Worm (Caenorhabditis elegans) whole organism, early embryonic: ENCODE measurements around the gene gsp-2.

ENCODE experiments used
- B0310.2 ChIP-seq: sonication (generic microtip); optimal IDR thresholded peaks from 2 replicates; lab custom pipeline; 2016; ENCODE audit warnings: mild to moderate bottlenecking, missing genetic modification characterization, missing compliant biosample characterization
- F13C5.2 ChIP-seq: sonication (generic microtip); optimal IDR thresholded peaks from 2 replicates; lab custom pipeline; 2017; ENCODE audit warnings: mild to moderate bottlenecking, missing genetic modification characterization, inconsistent platforms, missing compliant biosample characterization
- aly-1 ChIP-seq: sonication (generic microtip); optimal IDR thresholded peaks from 2 replicates; lab custom pipeline; 2016; ENCODE audit warnings: missing genetic modification characterization, missing compliant biosample characterization
- ama-1 ChIP-seq: fragments of 150-350 bp; optimal IDR thresholded peaks from 2 replicates; lab custom pipeline; 2014
- ceh-13 ChIP-seq: fragments of 200-800 bp; sonication (Bioruptor generic); optimal IDR thresholded peaks from 2 replicates; lab custom pipeline; 2018; ENCODE audit warnings: mild to moderate bottlenecking, missing genetic modification characterization, missing compliant biosample characterization
- ceh-36 ChIP-seq: sonication (generic microtip); optimal IDR thresholded peaks from 2 replicates; lab custom pipeline; 2016; ENCODE audit warnings: missing genetic modification characterization, inconsistent platforms, missing compliant biosample characterization
- ets-7 ChIP-seq: sonication (generic microtip); optimal IDR thresholded peaks from 2 replicates; lab custom pipeline; 2016; ENCODE audit warnings: missing genotype, missing genetic modification characterization, missing compliant biosample characterization
- flt-1 ChIP-seq: fragments of 200-800 bp; sonication (Bioruptor generic); IDR thresholded peaks from 2 replicates; pipeline ENCODE4 v1.3.6; 2022; ENCODE audit warnings: missing genetic modification characterization, missing compliant biosample characterization
- hmbx-1 ChIP-seq: sonication (generic microtip); optimal IDR thresholded peaks from 2 replicates; lab custom pipeline; 2016; ENCODE audit warnings: mild to moderate bottlenecking, missing genetic modification characterization, missing compliant biosample characterization
- hmg-4 ChIP-seq: fragments of 200-800 bp; sonication (Bioruptor generic); optimal IDR thresholded peaks from 2 replicates; lab custom pipeline; 2018; ENCODE audit warnings: mild to moderate bottlenecking, missing genetic modification characterization, missing compliant biosample characterization
- hnd-1 ChIP-seq: sonication (generic microtip); optimal IDR thresholded peaks from 2 replicates; lab custom pipeline; 2016; ENCODE audit warnings: missing genetic modification characterization, missing compliant biosample characterization
- pes-1 ChIP-seq: fragments of 200-800 bp; sonication (Bioruptor generic); IDR thresholded peaks from 2 replicates; pipeline ENCODE4 v1.3.6; 2022; ENCODE audit warnings: missing genetic modification reagents, missing genetic modification characterization, missing compliant biosample characterization
- scrt-1 ChIP-seq: fragments of 200-800 bp; sonication (Bioruptor generic); IDR thresholded peaks from 2 replicates; pipeline ENCODE4 v1.3.6; 2022; ENCODE audit warnings: missing genetic modification characterization, missing compliant biosample characterization
- sea-1 ChIP-seq: fragments of 200-800 bp; sonication (Bioruptor generic); conservative IDR thresholded peaks from 2 replicates; pipeline ENCODE4 v1.3.6; 2022; ENCODE audit warnings: missing genetic modification characterization, missing compliant biosample characterization
- tbx-11 ChIP-seq: fragments of 200-800 bp; sonication (Bioruptor generic); IDR thresholded peaks from 2 replicates; pipeline ENCODE4 v1.3.6; 2022; ENCODE audit warnings: missing genetic modification characterization, missing compliant biosample characterization
- tbx-37 ChIP-seq: fragments of 200-800 bp; sonication (Bioruptor generic); conservative IDR thresholded peaks from 2 replicates; pipeline ENCODE4 v1.3.6; 2022; ENCODE audit warnings: missing genetic modification reagents, missing genetic modification characterization, missing compliant biosample characterization
- tra-4 ChIP-seq: sonication (generic microtip); optimal IDR thresholded peaks from 2 replicates; lab custom pipeline; 2017; ENCODE audit warnings: missing genetic modification characterization, missing compliant biosample characterization

Gene gsp-2

ce11 chrIII:7305649-7305977 lies 30.8 kb upstream of the gsp-2 start:
- no peak for TF ChIP-seq hmg-4 (GFP tag; lab: Kevin White, UChicago)
- TF ChIP-seq ets-7 (tag; lab: Kevin White, UChicago) = no peak
- TF ChIP-seq ceh-13 (GFP tag; lab: Kevin White, UChicago) = no peak
- no peak for TF ChIP-seq tra-4 (tag; lab: Kevin White, UChicago)
- no peak for TF ChIP-seq tbx-37 (GFP tag; lab: Robert Waterston, UW)
- no peak for TF ChIP-seq ama-1 (lab: Kevin White, UChicago)
- TF ChIP-seq F13C5.2 (tag; lab: Kevin White, UChicago) = no peak
- no peak for TF ChIP-seq sea-1 (GFP tag; lab: Robert Waterston, UW)
- TF ChIP-seq tbx-11 = no peak
- TF ChIP-seq hnd-1 = no peak
- no peak for TF ChIP-seq scrt-1
- TF ChIP-seq flt-1 (GFP tag; lab: Robert Waterston, UW) = no peak
- no peak for TF ChIP-seq pes-1 (GFP tag; lab: Robert Waterston, UW)
- TF ChIP-seq ceh-36 = no peak
- no peak for TF ChIP-seq aly-1
- TF ChIP-seq hmbx-1 (tag; lab: Kevin White, UChicago) = no peak
- no peak for TF ChIP-seq B0310.2

ce11 chrIII:7308600-7309109 lies 27.7 kb upstream of the gsp-2 start, which contains the start of gene acbp-4:
acbp-4 (minus strand) TSS chrIII:7309109.
- TF ChIP-seq B0310.2 (no peak), flt-1 (GFP tag; lab: Robert Waterston, UW) (no peak), ceh-36 (no peak), pes-1 (GFP tag; lab: Robert Waterston, UW) (no peak), ama-1 (lab: Kevin White, UChicago) (no peak), hmbx-1 (tag; lab: Kevin White, UChicago) (no peak), sea-1 (GFP tag; lab: Robert Waterston, UW) (no peak), hmg-4 (GFP tag; lab: Kevin White, UChicago) (no peak), scrt-1 (no peak), F13C5.2 (tag; lab: Kevin White, UChicago) (no peak), tra-4 (tag; lab: Kevin White, UChicago) (no peak), tbx-11 (no peak), tbx-37 (GFP tag; lab: Robert Waterston, UW) (no peak), ceh-13 (GFP tag; lab: Kevin White, UChicago) (no peak), aly-1 (no peak), ets-7 (tag; lab: Kevin White, UChicago) (no peak), hnd-1 (no peak)

- TF ChIP-seq sea-1 (GFP tag; lab: Robert Waterston, UW) = no peak
- TF ChIP-seq tbx-37 (GFP tag; lab: Robert Waterston, UW) = no peak
These were observed 25.6 kb upstream of the gsp-2 start, which contains the start of the genes F56C9.6 and F56C9.3 for ce11 chrIII:7310662-7311340. F56C9.6 (minus strand) TSS chrIII:7310773. F56C9.3 (plus strand) TSS chrIII:7311290.

- TF ChIP-seq B0310.2 (no peak), tbx-37 (GFP tag; lab: Robert Waterston, UW) (no peak), pes-1 (GFP tag; lab: Robert Waterston, UW) (no peak), tra-4 (tag; lab: Kevin White, UChicago) (no peak), hmbx-1 (tag; lab: Kevin White, UChicago) (no peak), hmg-4 (GFP tag; lab: Kevin White, UChicago) (no peak), ets-7 (tag; lab: Kevin White, UChicago) (no peak), hnd-1 (no peak), ceh-13 (GFP tag; lab: Kevin White, UChicago) (no peak), ama-1 (lab: Kevin White, UChicago) (no peak), tbx-11 (no peak)
These were observed 21.9 kb upstream of the gsp-2 start for ce11 chrIII:7314473-7314872.

- TF ChIP-seq tbx-37 (GFP tag; lab: Robert Waterston, UW) (no peak), sea-1 (GFP tag; lab: Robert Waterston, UW) (no peak), tra-4 (tag; lab: Kevin White, UChicago) (no peak), ceh-36 (no peak), scrt-1 (no peak), ets-7 (tag; lab: Kevin White, UChicago) (no peak), hmg-4 (GFP tag; lab: Kevin White, UChicago) (no peak), ama-1 (lab: Kevin White, UChicago) (no peak), pes-1 (GFP tag; lab: Robert Waterston, UW) (no peak), tbx-11 (no peak)
These were observed 21.4 kb upstream of the gsp-2 start, which contains the start of gene nspg-6 for ce11 chrIII:7314927-7315547. nspg-6 (minus strand) TSS chrIII:7314977.

- no peak for TF ChIP-seq flt-1 (GFP tag; lab: Robert Waterston, UW)
- TF ChIP-seq hmg-4 (GFP tag; lab: Kevin White, UChicago) = no peak
- no peak for TF ChIP-seq aly-1
- TF ChIP-seq B0310.2 = no peak
- no peak for TF ChIP-seq tbx-11
- TF ChIP-seq hnd-1 = no peak
These were observed 19.0 kb upstream of the gsp-2 start for ce11 chrIII:7317354-7317753.

ce11 chrIII:7319390-7319789 lies 17.0 kb upstream of the gsp-2 start, which contains the start of gene F56C9.8:
F56C9.8 (minus strand) TSS chrIII:7319509.
- TF ChIP-seq ceh-36 (no peak), F13C5.2 (tag; lab: Kevin White, UChicago) (no peak), hmg-4 (GFP tag; lab: Kevin White, UChicago) (no peak), B0310.2 (no peak), tbx-11 (no peak), tbx-37 (GFP tag; lab: Robert Waterston, UW) (no peak), pes-1 (GFP tag; lab: Robert Waterston, UW) (no peak), hnd-1 (no peak), ama-1 (lab: Kevin White, UChicago) (no peak), hmbx-1 (tag; lab: Kevin White, UChicago) (no peak), sea-1 (GFP tag; lab: Robert Waterston, UW) (no peak), flt-1 (GFP tag; lab: Robert Waterston, UW) (no peak), tra-4 (tag; lab: Kevin White, UChicago) (no peak), ets-7 (tag; lab: Kevin White, UChicago) (no peak), aly-1 (no peak)
